Fruit fly (Drosophila melanogaster) whole organism: ENCODE results near the gene Or19b.
"Not testable (repeated sequence)": the region's sequence is repeated elsewhere in the genome, so short reads cannot be mapped to it uniquely, and the experiment has no call there.

Experiments used
- CG8478 ChIP-seq: fragments of >200 bp; optimal IDR thresholded peaks from 2 replicates; lab custom pipeline; 2018; ENCODE audit warnings: inconsistent platforms
- Dll ChIP-seq: fragments of >200 bp; optimal IDR thresholded peaks from 2 replicates; lab custom pipeline; 2017
- EcR ChIP-seq, 2 experiments: fragments of >200 bp; optimal IDR thresholded peaks; 2 replicates each; lab custom pipeline; 2017; ENCODE audit warnings: missing biosample characterization in 2 of 2, missing genetic modification characterization in 2 of 2, missing genetic modification reagents in 2 of 2
- pan ChIP-seq: fragments of >200 bp; optimal IDR thresholded peaks from 2 replicates; lab custom pipeline; 2017
- psq ChIP-seq: fragments of >200 bp; optimal IDR thresholded peaks from 2 replicates; lab custom pipeline; 2017
- usp ChIP-seq: fragments of >200 bp; optimal IDR thresholded peaks from 2 replicates; lab custom pipeline; 2017; ENCODE audit warnings: missing biosample characterization, missing genetic modification characterization, mixed read lengths

Gene Or19b

dm6 chrX:20094098-20094497 is at the start of gene Or19b:
Or19b (plus strand) TSS chrX:20094398.
- not testable (repeated sequence) for TF ChIP-seq pan (lab: Kevin White, UChicago); EcR (GFP tag; optimal IDR thresholded peaks at IDR 0.05; lab: Kevin White, UChicago); psq (lab: Kevin White, UChicago)

dm6 chrX:20050994-20051393 is 43.2 kb upstream of the Or19b start, which contains the start of gene CG9570:
CG9570 (plus strand) TSS chrX:20051294.
- no peak for TF ChIP-seq EcR (GFP tag; optimal IDR thresholded peaks at IDR 0.05; lab: Kevin White, UChicago)
- no peak for TF ChIP-seq usp (GFP tag; lab: Kevin White, UChicago)
- no peak for TF ChIP-seq pan (lab: Kevin White, UChicago)
- TF ChIP-seq CG8478 (lab: Kevin White, UChicago): no peak
- no peak for TF ChIP-seq Dll (lab: Kevin White, UChicago)
- no peak for TF ChIP-seq psq (lab: Kevin White, UChicago)

- TF ChIP-seq CG8478 (lab: Kevin White, UChicago): no peak
- TF ChIP-seq EcR (GFP tag; optimal IDR thresholded peaks at IDR 0.05; lab: Kevin White, UChicago): no peak
- TF ChIP-seq Dll (lab: Kevin White, UChicago): no peak
- no peak for TF ChIP-seq psq (lab: Kevin White, UChicago)
- TF ChIP-seq usp (GFP tag; lab: Kevin White, UChicago): no peak
- no peak for TF ChIP-seq pan (lab: Kevin White, UChicago)
Measured at dm6 chrX:20062576-20062975, 31.6 kb upstream of the Or19b start, which contains the start of gene Dop2R. Dop2R (minus strand) TSS chrX:20062706.

- no peak for TF ChIP-seq Dll (lab: Kevin White, UChicago)
- no peak for TF ChIP-seq EcR (GFP tag; optimal IDR thresholded peaks at IDR 0.05; lab: Kevin White, UChicago)
- TF ChIP-seq CG8478 (lab: Kevin White, UChicago): no peak
- TF ChIP-seq usp (GFP tag; lab: Kevin White, UChicago): no peak
- no peak for TF ChIP-seq psq (lab: Kevin White, UChicago)
Measured at dm6 chrX:20067017-20067416, 27.2 kb upstream of the Or19b start.

dm6 chrX:20083762-20084161 is 10.4 kb upstream of the Or19b start:
- TF ChIP-seq EcR (GFP tag; optimal IDR thresholded peaks at IDR 0.05; lab: Kevin White, UChicago) (no peak), psq (lab: Kevin White, UChicago) (no peak), CG8478 (lab: Kevin White, UChicago) (no peak), usp (GFP tag; lab: Kevin White, UChicago) (no peak), pan (lab: Kevin White, UChicago) (no peak), Dll (lab: Kevin White, UChicago) (no peak)

dm6 chrX:20092308-20092707 is 1.9 kb upstream of the Or19b start, which contains the start of gene fd19B:
fd19B (minus strand) TSS chrX:20092408.
- TF ChIP-seq EcR (GFP tag; optimal IDR thresholded peaks at IDR 0.05; lab: Kevin White, UChicago) (no peak), psq (lab: Kevin White, UChicago) (no peak), usp (GFP tag; lab: Kevin White, UChicago) (no peak), CG8478 (lab: Kevin White, UChicago) (no peak), Dll (lab: Kevin White, UChicago) (no peak), pan (lab: Kevin White, UChicago) (no peak)

- TF ChIP-seq Dll (lab: Kevin White, UChicago); usp (GFP tag; lab: Kevin White, UChicago); psq (lab: Kevin White, UChicago): not testable (repeated sequence)
Measured at dm6 chrX:20096374-20096773, 2.2 kb downstream of the Or19b start, which contains the start of gene CG42581. CG42581 (minus strand) TSS chrX:20096474.

- no peak for TF ChIP-seq EcR (GFP tag; optimal IDR thresholded peaks at IDR 0.05; lab: Kevin White, UChicago)
- no peak for TF ChIP-seq Dll (lab: Kevin White, UChicago)
- no peak for TF ChIP-seq CG8478 (lab: Kevin White, UChicago)
- no peak for TF ChIP-seq pan (lab: Kevin White, UChicago)
- TF ChIP-seq psq (lab: Kevin White, UChicago): no peak
- TF ChIP-seq usp (GFP tag; lab: Kevin White, UChicago): no peak
Measured at dm6 chrX:20104987-20105386, 10.8 kb downstream of the Or19b start.

dm6 chrX:20110475-20110874 is 16.3 kb downstream of the Or19b start, which contains the start of gene karr:
karr (minus strand) TSS chrX:20110575.
- TF ChIP-seq CG8478 (lab: Kevin White, UChicago) (no peak), EcR (GFP tag; optimal IDR thresholded peaks at IDR 0.05; lab: Kevin White, UChicago) (no peak), psq (lab: Kevin White, UChicago) (no peak), usp (GFP tag; lab: Kevin White, UChicago) (no peak), Dll (lab: Kevin White, UChicago) (no peak), pan (lab: Kevin White, UChicago) (no peak)

- TF ChIP-seq psq (lab: Kevin White, UChicago) (no peak), EcR (GFP tag; optimal IDR thresholded peaks at IDR 0.05; lab: Kevin White, UChicago) (no peak), usp (GFP tag; lab: Kevin White, UChicago) (no peak), pan (lab: Kevin White, UChicago) (no peak), Dll (lab: Kevin White, UChicago) (no peak), CG8478 (lab: Kevin White, UChicago) (no peak)
Measured at dm6 chrX:20122153-20122552, 28.0 kb downstream of the Or19b start, which contains the start of gene CG34331. CG34331 (plus strand) TSS chrX:20122453.

- TF ChIP-seq psq (lab: Kevin White, UChicago) (no peak), usp (GFP tag; lab: Kevin White, UChicago) (no peak), EcR (GFP tag; optimal IDR thresholded peaks at IDR 0.05; lab: Kevin White, UChicago) (no peak), CG8478 (lab: Kevin White, UChicago) (no peak), Dll (lab: Kevin White, UChicago) (no peak), pan (lab: Kevin White, UChicago) (no peak)
Measured at dm6 chrX:20129554-20129953, 35.4 kb downstream of the Or19b start.

dm6 chrX:20130486-20130885 is 36.3 kb downstream of the Or19b start:
- TF ChIP-seq pan (lab: Kevin White, UChicago): no peak
- no peak for TF ChIP-seq EcR (GFP tag; optimal IDR thresholded peaks at IDR 0.05; lab: Kevin White, UChicago)
- TF ChIP-seq Dll (lab: Kevin White, UChicago): no peak
- TF ChIP-seq usp (GFP tag; lab: Kevin White, UChicago): no peak
- no peak for TF ChIP-seq psq (lab: Kevin White, UChicago)
- TF ChIP-seq CG8478 (lab: Kevin White, UChicago): no peak
